Worm (Caenorhabditis elegans): Measurements from ENCODE around the gene srsx-18.

- TF ChIP-seq tab-1 (GFP tag; IDR thresholded peaks at IDR 0.05) (no peak), ref-1 (GFP tag; conservative IDR thresholded peaks at IDR 0.05) (no peak), flt-1 (GFP tag; IDR thresholded peaks at IDR 0.05) (peak; percentile 79), ztf-29 (GFP tag; IDR thresholded peaks at IDR 0.05) (no peak), med-1 (GFP tag; optimal IDR thresholded peaks at IDR 0.05; ENCODE audit: insufficient read depth) (no peak)
These were observed 4.6 kb upstream of the srsx-18 start, which contains the start of gene lrpr-1 for ce11 chrV:5917707-5918106.
